Worm (Caenorhabditis elegans) whole organism, L4 larva: ENCODE results near the gene srj-25.

ENCODE experiments used
- F26F4.8 ChIP-seq: fragments of 200-800 bp; sonication (Bioruptor generic); conservative IDR thresholded peaks from 2 replicates; pipeline ENCODE4 v1.3.6; 2022; ENCODE audit warnings: missing genetic modification characterization, missing compliant biosample characterization
- F44E2.7 ChIP-seq: fragments of 200-800 bp; sonication (Bioruptor generic); IDR thresholded peaks from 2 replicates; pipeline ENCODE4 v2.1.2; 2022; ENCODE audit warnings: missing genetic modification characterization, missing compliant biosample characterization
- R02D3.7 ChIP-seq: fragments of 150-350 bp; sonication (generic microtip); optimal IDR thresholded peaks from 3 replicates; lab custom pipeline; 2014; ENCODE audit warnings: missing biosample characterization, missing genetic modification characterization
- T26A8.4 ChIP-seq: fragments of 200-800 bp; sonication (Bioruptor generic); IDR thresholded peaks from 2 replicates; pipeline ENCODE4 v1.3.6; 2022; ENCODE audit warnings: missing genetic modification characterization, missing compliant biosample characterization
- Y75B8A.6 ChIP-seq: fragments of 200-800 bp; sonication (Bioruptor generic); IDR thresholded peaks from 2 replicates; pipeline ENCODE4 v1.3.6; 2022; ENCODE audit warnings: missing genetic modification reagents, missing genetic modification characterization, missing compliant biosample characterization
- ZK546.5 ChIP-seq, 2 experiments: sonication (generic microtip); optimal IDR thresholded peaks; 2 replicates each; lab custom pipeline; 2017; ENCODE audit warnings: missing biosample characterization in 2 of 2, missing genetic modification characterization in 2 of 2
- aha-1 ChIP-seq: fragments of 150-350 bp; peaks from one replicate; lab custom pipeline; 2014; ENCODE audit warnings: missing biosample characterization, missing genetic modification characterization
- ama-1 ChIP-seq: fragments of 150-350 bp; optimal IDR thresholded peaks from 2 replicates; lab custom pipeline; 2014; ENCODE audit warnings: inconsistent platforms, mixed read lengths
- ceh-28 ChIP-seq: fragments of 150-350 bp; optimal IDR thresholded peaks from 2 replicates; lab custom pipeline; 2014; ENCODE audit warnings: missing biosample characterization, missing genetic modification reagents, missing genetic modification characterization
- ces-1 ChIP-seq: fragments of 150-350 bp; sonication (generic microtip); optimal IDR thresholded peaks from 4 replicates; lab custom pipeline; 2014; ENCODE audit warnings: missing biosample characterization, missing genetic modification reagents, missing genetic modification characterization
- daf-16 ChIP-seq, 3 experiments: sonication (generic microtip); optimal IDR thresholded peaks; 2 replicates each; lab custom pipeline; 2016 to 2017; ENCODE audit warnings: missing genetic modification characterization in 3 of 3, missing genetic modification reagents in 3 of 3, mild to moderate bottlenecking in 2 of 3, missing compliant biosample characterization in 2 of 3, missing biosample characterization in 1 of 3, moderate library complexity in 1 of 3
- daf-19 ChIP-seq: fragments of 200-800 bp; sonication (Bioruptor generic); conservative IDR thresholded peaks from 2 replicates; pipeline ENCODE4 v1.3.6; 2022; ENCODE audit warnings: missing genetic modification characterization, missing compliant biosample characterization
- daf-8 ChIP-seq: fragments of 200-800 bp; sonication (Bioruptor generic); IDR thresholded peaks from 2 replicates; pipeline ENCODE4 v1.3.6; 2022; ENCODE audit warnings: missing genetic modification characterization, missing compliant biosample characterization
- dpl-1 ChIP-seq: fragments of 150-350 bp; optimal IDR thresholded peaks from 2 replicates; lab custom pipeline; 2014; ENCODE audit warnings: missing biosample characterization, missing genetic modification reagents, missing genetic modification characterization
- dve-1 ChIP-seq: sonication (generic microtip); optimal IDR thresholded peaks from 2 replicates; lab custom pipeline; 2017; ENCODE audit warnings: antibody characterized with exemption, mild to moderate bottlenecking, missing genetic modification characterization, missing compliant biosample characterization; ENCODE audit not compliant: insufficient read depth
- egl-27 ChIP-seq: sonication (generic microtip); optimal IDR thresholded peaks from 3 replicates; lab custom pipeline; 2017; ENCODE audit warnings: missing biosample characterization, missing genetic modification reagents, missing genetic modification characterization
- fos-1 ChIP-seq: fragments of 150-350 bp; optimal IDR thresholded peaks from 2 replicates; lab custom pipeline; 2014; ENCODE audit warnings: missing biosample characterization, missing genetic modification characterization
- gei-8 ChIP-seq: fragments of 200-800 bp; sonication (Bioruptor generic); optimal IDR thresholded peaks from 2 replicates; lab custom pipeline; 2018; ENCODE audit warnings: mild to moderate bottlenecking, missing genetic modification characterization, missing compliant biosample characterization
- hlh-30 ChIP-seq: sonication (generic microtip); optimal IDR thresholded peaks from 2 replicates; lab custom pipeline; 2017; ENCODE audit warnings: antibody characterized with exemption, mild to moderate bottlenecking, missing genetic modification characterization, missing compliant biosample characterization; ENCODE audit not compliant: insufficient read depth
- hmg-1.1 ChIP-seq: fragments of 200-800 bp; sonication (Bioruptor generic); IDR thresholded peaks from 2 replicates; pipeline ENCODE4 v1.3.6; 2022; ENCODE audit warnings: missing genetic modification reagents, missing genetic modification characterization, missing compliant biosample characterization
- jun-1 ChIP-seq: fragments of 150-350 bp; optimal IDR thresholded peaks from 2 replicates; lab custom pipeline; 2014; ENCODE audit warnings: missing biosample characterization, missing genetic modification reagents, missing genetic modification characterization
- lim-7 ChIP-seq: fragments of 200-800 bp; sonication (Bioruptor generic); IDR thresholded peaks from 2 replicates; pipeline ENCODE4 v1.3.6; 2022; ENCODE audit warnings: missing genetic modification characterization, missing compliant biosample characterization
- lin-38 ChIP-seq: fragments of 200-800 bp; sonication (Bioruptor generic); IDR thresholded peaks from 2 replicates; pipeline ENCODE4 v1.3.6; 2022; ENCODE audit warnings: missing genetic modification reagents, missing genetic modification characterization, missing compliant biosample characterization
- lir-3 ChIP-seq: sonication (generic microtip); optimal IDR thresholded peaks from 2 replicates; lab custom pipeline; 2016; ENCODE audit warnings: mild to moderate bottlenecking, missing genetic modification characterization, missing compliant biosample characterization
- madf-5 ChIP-seq, 2 experiments: fragments of 200-800 bp; sonication (Bioruptor generic); IDR thresholded peaks; 2 replicates each; pipeline ENCODE4 v1.3.6; 2022; ENCODE audit warnings: missing compliant biosample characterization in 2 of 2, missing genetic modification characterization in 2 of 2
- madf-9 ChIP-seq: fragments of 200-800 bp; sonication (Bioruptor generic); conservative IDR thresholded peaks from 2 replicates; pipeline ENCODE4 v1.3.6; 2022; ENCODE audit warnings: missing genetic modification reagents, missing genetic modification characterization, missing compliant biosample characterization
- mep-1 ChIP-seq: fragments of 150-350 bp; sonication (generic microtip); optimal IDR thresholded peaks from 3 replicates; lab custom pipeline; 2014; ENCODE audit warnings: missing biosample characterization, missing genetic modification characterization
- mxl-3 ChIP-seq: fragments of 200-800 bp; sonication (Bioruptor generic); optimal IDR thresholded peaks from 2 replicates; lab custom pipeline; 2018; ENCODE audit warnings: mild to moderate bottlenecking, missing genetic modification characterization, missing compliant biosample characterization
- nhr-102 ChIP-seq: sonication (generic microtip); optimal IDR thresholded peaks from 2 replicates; lab custom pipeline; 2016; ENCODE audit warnings: mild to moderate bottlenecking, missing genetic modification characterization, moderate library complexity, missing compliant biosample characterization
- nhr-25 ChIP-seq: sonication (generic microtip); optimal IDR thresholded peaks from 2 replicates; lab custom pipeline; 2017; ENCODE audit warnings: missing genetic modification characterization, mild to moderate bottlenecking, missing compliant biosample characterization, antibody characterized with exemption, moderate library complexity, borderline replicate concordance; ENCODE audit not compliant: insufficient read depth
- nhr-41 ChIP-seq: fragments of 200-800 bp; sonication (Bioruptor generic); IDR thresholded peaks from 2 replicates; pipeline ENCODE4 v1.3.6; 2022; ENCODE audit warnings: missing genetic modification reagents, missing genetic modification characterization, missing compliant biosample characterization
- nhr-42 ChIP-seq: fragments of 200-800 bp; sonication (Bioruptor generic); IDR thresholded peaks from 2 replicates; pipeline ENCODE4 v1.3.6; 2022; ENCODE audit warnings: missing genetic modification characterization, missing compliant biosample characterization
- nhr-76 ChIP-seq: fragments of 150-350 bp; optimal IDR thresholded peaks from 2 replicates; lab custom pipeline; 2014; ENCODE audit warnings: missing biosample characterization, missing genetic modification characterization
- pqm-1 ChIP-seq: sonication (generic microtip); optimal IDR thresholded peaks from 2 replicates; lab custom pipeline; 2017; ENCODE audit warnings: missing biosample characterization, missing genetic modification characterization
- rbr-2 ChIP-seq: sonication (generic microtip); optimal IDR thresholded peaks from 2 replicates; lab custom pipeline; 2016; ENCODE audit warnings: missing genotype, missing genetic modification characterization, missing compliant biosample characterization
- sdz-12 ChIP-seq: fragments of 200-800 bp; sonication (Bioruptor generic); optimal IDR thresholded peaks from 2 replicates; lab custom pipeline; 2018; ENCODE audit warnings: mild to moderate bottlenecking, missing genetic modification characterization, missing compliant biosample characterization
- spr-1 ChIP-seq: sonication (generic microtip); optimal IDR thresholded peaks from 2 replicates; lab custom pipeline; 2016; ENCODE audit warnings: mild to moderate bottlenecking, missing genetic modification characterization, missing compliant biosample characterization
- unc-130 ChIP-seq: sonication (generic microtip); optimal IDR thresholded peaks from 2 replicates; lab custom pipeline; 2016; ENCODE audit warnings: missing genetic modification reagents, missing genetic modification characterization, missing compliant biosample characterization
- vab-7 ChIP-seq: fragments of 200-800 bp; sonication (Bioruptor generic); IDR thresholded peaks from 2 replicates; pipeline ENCODE4 v1.3.6; 2022; ENCODE audit warnings: missing genetic modification reagents, missing genetic modification characterization, missing compliant biosample characterization
- zag-1 ChIP-seq: fragments of 150-350 bp; optimal IDR thresholded peaks from 2 replicates; lab custom pipeline; 2014; ENCODE audit warnings: missing biosample characterization, missing genetic modification characterization
- zip-11 ChIP-seq: fragments of 200-800 bp; sonication (Bioruptor generic); IDR thresholded peaks from 2 replicates; pipeline ENCODE4 v1.3.6; 2022; ENCODE audit warnings: missing genetic modification characterization, missing compliant biosample characterization
- zip-2 ChIP-seq: fragments of 150-350 bp; optimal IDR thresholded peaks from 2 replicates; lab custom pipeline; 2014; ENCODE audit warnings: missing biosample characterization, missing genetic modification characterization

The srj-25 gene

ce11 chrV:726573-727483 is 9.2 kb downstream of the srj-25 start (continued):
- TF ChIP-seq dve-1 (peak; percentile 43), pqm-1 (peak; percentile 44), egl-27 (no peak), zip-2 (tag; lab: Kevin White, UChicago) (peak; percentile 15), T26A8.4 (GFP tag; lab: Robert Waterston, UW) (peak; percentile 27; the same call in 1 of the 2 replicates), Y75B8A.6 (GFP tag; lab: Robert Waterston, UW) (no peak)

ce11 chrV:725807-726572 is 10.1 kb downstream of the srj-25 start:
- TF ChIP-seq nhr-42 (0 out of 2 replicates have a peak, but pooled peaks have one; percentile 28), daf-8 (no peak), fos-1 (no peak), T26A8.4 (GFP tag; lab: Robert Waterston, UW) (peak; percentile 58; the same call in 1 of the 2 replicates), nhr-25 (tag; lab: Kevin White, UChicago) (peak; percentile 2), ama-1 (lab: Kevin White, UChicago) (peak; percentile 93), aha-1 (peak; percentile 96), jun-1 (tag; lab: Kevin White, UChicago) (peak; percentile 36), daf-16 (GFP tag; optimal IDR thresholded peaks at IDR 0.05; lab: Kevin White, UChicago) (no peak), daf-16 (tag; optimal IDR thresholded peaks at IDR 0.05; lab: Kevin White, UChicago) (peak; percentile 62), zip-11 (GFP tag; lab: Robert Waterston, UW) (0 out of 2 replicates have a peak, but pooled peaks have one; percentile 29), F44E2.7 (GFP tag; lab: Robert Waterston, UW) (0 out of 2 replicates have a peak, but pooled peaks have one; percentile 46), madf-9 (0 out of 2 replicates have a peak, but pooled peaks have one; percentile 3), lin-38 (GFP tag; lab: Robert Waterston, UW) (no peak)

DNA sequence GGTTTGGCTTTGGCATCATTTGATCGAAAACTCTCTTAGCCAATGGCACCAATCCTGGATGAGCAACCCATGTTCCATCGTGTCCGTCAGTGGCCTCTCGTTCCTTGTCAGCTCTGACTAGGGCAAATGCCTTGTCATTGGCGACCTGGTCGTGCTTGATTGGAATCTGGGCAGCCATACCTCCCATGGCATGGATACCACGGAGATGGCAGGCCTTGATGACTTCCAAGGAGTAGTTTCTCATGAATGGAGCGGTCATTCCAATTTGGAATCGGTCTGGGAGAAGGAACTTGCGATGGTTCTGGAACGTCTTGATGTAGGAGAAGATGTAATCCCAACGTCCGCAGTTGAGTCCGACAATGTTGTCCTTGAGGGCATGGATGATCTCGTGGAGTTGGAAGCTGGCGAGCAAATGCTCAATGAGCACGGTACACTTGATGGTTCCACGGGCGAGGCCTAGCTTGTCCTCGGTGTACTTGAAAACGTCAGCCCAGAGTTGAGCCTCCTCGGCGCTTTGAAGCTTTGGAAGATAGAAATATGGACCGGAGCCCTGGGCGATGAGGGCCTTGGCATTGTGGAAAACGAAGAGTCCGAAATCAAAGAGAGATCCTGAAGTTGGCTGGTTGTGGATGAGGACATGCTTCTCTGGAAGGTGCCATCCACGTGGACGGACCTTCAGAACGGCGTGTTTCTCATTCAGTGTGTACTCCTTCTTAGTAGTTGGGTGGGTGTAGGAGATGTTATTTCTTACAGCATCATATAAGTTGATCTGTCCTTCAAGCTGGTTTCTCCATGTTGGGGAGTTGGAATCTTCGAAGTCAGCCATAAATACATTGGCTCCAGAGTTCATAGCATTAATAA is 10.9 kb downstream of the srj-25 start:
- TF ChIP-seq zip-2 (tag; lab: Kevin White, UChicago) (no peak), sdz-12 (GFP tag; lab: Kevin White, UChicago) (no peak), unc-130 (GFP tag; lab: Kevin White, UChicago) (no peak), spr-1 (no peak), hmg-1.1 (GFP tag; lab: Robert Waterston, UW) (no peak), nhr-76 (no peak), ces-1 (GFP tag; lab: Kevin White, UChicago) (no peak), egl-27 (no peak), nhr-41 (GFP tag; lab: Robert Waterston, UW) (no peak), gei-8 (no peak), nhr-102 (tag; lab: Kevin White, UChicago) (no peak), F26F4.8 (GFP tag; lab: Robert Waterston, UW) (no peak), dpl-1 (no peak), mxl-3 (GFP tag; lab: Kevin White, UChicago) (no peak), madf-5 (GFP tag; IDR thresholded peaks at IDR 0.05; lab: Robert Waterston, UW) (no peak), rbr-2 (tag; lab: Kevin White, UChicago) (no peak), R02D3.7 (tag; lab: Kevin White, UChicago) (no peak), zag-1 (no peak), mep-1 (tag; lab: Kevin White, UChicago) (no peak), pqm-1 (no peak), ceh-28 (tag; lab: Kevin White, UChicago) (no peak), T26A8.4 (GFP tag; lab: Robert Waterston, UW) (peak; percentile 5), ZK546.5 (tag; optimal IDR thresholded peaks at IDR 0.05; lab: Kevin White, UChicago) (no peak), lir-3 (no peak), vab-7 (GFP tag; lab: Robert Waterston, UW) (no peak), Y75B8A.6 (GFP tag; lab: Robert Waterston, UW) (no peak), daf-19 (GFP tag; lab: Robert Waterston, UW) (no peak), lim-7 (no peak), hlh-30 (tag; lab: Kevin White, UChicago) (peak; percentile 3)
